Worm (Caenorhabditis elegans) whole organism, late embryonic: ENCODE measurements around the gene str-209.

Source experiments
- ceh-19 ChIP-seq: fragments of 200-800 bp; sonication (Bioruptor generic); optimal IDR thresholded peaks from 2 replicates; lab custom pipeline; 2018; ENCODE audit warnings: mild to moderate bottlenecking, missing genetic modification characterization, missing compliant biosample characterization
- dmd-4 ChIP-seq: sonication (generic microtip); optimal IDR thresholded peaks from 2 replicates; lab custom pipeline; 2016; ENCODE audit warnings: borderline replicate concordance, missing genetic modification characterization, missing compliant biosample characterization
- elt-2 ChIP-seq: sonication (generic microtip); optimal IDR thresholded peaks from 2 replicates; lab custom pipeline; 2016; ENCODE audit warnings: missing genetic modification reagents, missing genetic modification characterization, missing compliant biosample characterization
- elt-4 ChIP-seq: sonication (generic microtip); optimal IDR thresholded peaks from 2 replicates; lab custom pipeline; 2016; ENCODE audit warnings: missing genetic modification characterization, missing compliant biosample characterization
- hlh-8 ChIP-seq: sonication (generic microtip); optimal IDR thresholded peaks from 2 replicates; lab custom pipeline; 2016; ENCODE audit warnings: missing genotype, missing genetic modification characterization, missing compliant biosample characterization
- lim-6 ChIP-seq: sonication (generic microtip); optimal IDR thresholded peaks from 2 replicates; lab custom pipeline; 2016; ENCODE audit warnings: missing genetic modification characterization, missing compliant biosample characterization
- nhr-11 ChIP-seq: fragments of 150-350 bp; optimal IDR thresholded peaks from 2 replicates; lab custom pipeline; 2014; ENCODE audit warnings: missing biosample characterization, missing genetic modification characterization
- pros-1 ChIP-seq: fragments of 150-350 bp; optimal IDR thresholded peaks from 2 replicates; lab custom pipeline; 2014; ENCODE audit warnings: missing biosample characterization, missing genetic modification reagents, missing genetic modification characterization

ce11 chrV:4914879-4915278 lies 33.9 kb upstream of the str-209 start, which contains the start of gene H23N18.6:
- no peak for TF ChIP-seq hlh-8 (tag; lab: Kevin White, UChicago)
- no peak for TF ChIP-seq nhr-11 (tag; lab: Kevin White, UChicago)
- TF ChIP-seq elt-4 = no peak
- no peak for TF ChIP-seq dmd-4 (tag; lab: Kevin White, UChicago)
- TF ChIP-seq elt-2 (tag; lab: Kevin White, UChicago) = peak; percentile 60
- TF ChIP-seq ceh-19 (GFP tag; lab: Kevin White, UChicago) = no peak
- no peak for TF ChIP-seq lim-6 (tag; lab: Kevin White, UChicago)
- TF ChIP-seq pros-1 (tag; lab: Kevin White, UChicago) = no peak
